Fruit fly (Drosophila melanogaster): ENCODE data around the gene HP1e.

The HP1e gene

DNA sequence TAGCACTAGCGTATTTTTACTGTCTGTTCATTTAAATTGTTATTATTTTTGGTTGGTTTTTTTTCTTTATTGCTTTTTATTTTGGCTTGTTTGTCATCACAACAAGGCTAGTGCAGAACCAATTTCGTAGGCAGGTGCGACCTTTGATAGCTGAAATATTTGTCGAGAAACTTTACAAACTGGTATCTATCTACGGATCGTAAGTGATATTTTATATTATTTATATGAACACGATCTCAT is 18.4 kb downstream of the HP1e start, which contains the start of gene drn:
Gene drn, plus strand, starts transcription at position 141 of the 240 bp plus-strand sequence.
- no peak for TF ChIP-seq CG9705 (GFP tag; optimal IDR thresholded peaks at IDR 0.05)
- no peak for TF ChIP-seq GATAd (GFP tag; optimal IDR thresholded peaks at IDR 0.05)
- no peak for TF ChIP-seq psq (GFP tag; optimal IDR thresholded peaks at IDR 0.05)
- TF ChIP-seq fru (GFP tag; optimal IDR thresholded peaks at IDR 0.05), result no peak
- no peak for TF ChIP-seq Vsx2 (GFP tag; optimal IDR thresholded peaks at IDR 0.05; ENCODE audit: partially characterized antibody)
- TF ChIP-seq Rel (GFP tag; optimal IDR thresholded peaks at IDR 0.05), result no peak
- TF ChIP-seq Rel (tag; optimal IDR thresholded peaks at IDR 0.05), result no peak
- no peak for TF ChIP-seq Dif (GFP tag; optimal IDR thresholded peaks at IDR 0.05; ENCODE audit: partially characterized antibody)
- no peak for TF ChIP-seq pan (optimal IDR thresholded peaks at IDR 0.05)
- no peak for TF ChIP-seq CrebA (GFP tag; optimal IDR thresholded peaks at IDR 0.05; ENCODE audit: borderline replicate concordance)
- no peak for TF ChIP-seq Hnf4 (GFP tag; optimal IDR thresholded peaks at IDR 0.05)
- no peak for TF ChIP-seq dsf (GFP tag; optimal IDR thresholded peaks at IDR 0.05; ENCODE audit: borderline replicate concordance)
- TF ChIP-seq Sp1 (GFP tag; optimal IDR thresholded peaks at IDR 0.05), result no peak
- TF ChIP-seq Abd-B (GFP tag; optimal IDR thresholded peaks at IDR 0.05), result no peak
- TF ChIP-seq Myc (optimal IDR thresholded peaks at IDR 0.05), result no peak
- TF ChIP-seq dl (GFP tag; optimal IDR thresholded peaks at IDR 0.05; ENCODE audit: insufficient read depth in 1 of 2, partially characterized antibody in 2 of 2), result no peak
- no peak for TF ChIP-seq Jra (GFP tag; optimal IDR thresholded peaks at IDR 0.05)
- TF ChIP-seq Dfd (GFP tag; optimal IDR thresholded peaks at IDR 0.05), result no peak

DNA sequence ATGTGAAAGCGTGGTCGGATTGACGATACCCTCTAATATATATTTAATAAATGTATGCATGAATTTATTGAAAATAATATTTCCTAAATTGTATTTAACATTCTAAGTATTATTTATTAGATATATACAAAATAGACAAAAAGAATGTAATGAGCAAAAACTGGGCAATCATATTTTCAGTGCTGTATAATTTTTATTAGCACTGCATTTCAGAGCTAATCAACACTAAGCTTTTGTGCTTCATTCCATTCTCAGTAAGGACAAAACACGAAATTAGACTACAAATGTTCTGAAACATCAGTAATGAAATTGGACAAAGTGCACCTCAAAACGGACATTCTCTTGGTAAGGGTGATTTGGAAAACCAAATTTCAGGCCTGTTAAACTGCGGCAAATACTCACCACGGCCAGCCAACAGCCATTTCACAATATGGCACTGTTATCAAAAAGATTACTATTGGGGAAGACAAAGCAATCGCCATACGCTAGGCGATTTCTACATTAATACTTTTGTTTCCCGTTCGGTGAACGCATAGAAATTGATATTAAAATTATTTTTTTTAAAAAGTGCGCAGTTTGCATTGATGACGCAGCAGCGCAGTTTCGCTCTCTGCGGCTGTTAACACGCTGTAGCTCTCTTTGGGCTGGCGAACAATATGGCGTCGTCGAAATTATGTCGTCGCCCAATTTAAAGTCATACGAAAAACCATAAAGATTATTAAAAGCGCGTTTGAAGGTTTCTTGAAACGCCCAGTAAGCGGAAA is 19.0 kb downstream of the HP1e start:
- TF ChIP-seq N (GFP tag; optimal IDR thresholded peaks at IDR 0.05), result no peak
- no peak for TF ChIP-seq Hr78 (GFP tag; optimal IDR thresholded peaks at IDR 0.05)
- TF ChIP-seq Dfd (GFP tag; optimal IDR thresholded peaks at IDR 0.05), result no peak
- TF ChIP-seq Sp1 (GFP tag; optimal IDR thresholded peaks at IDR 0.05), result peak; percentile 91
- peak; percentile 79 for TF ChIP-seq fru (GFP tag; optimal IDR thresholded peaks at IDR 0.05)
- TF ChIP-seq CrebA (GFP tag; optimal IDR thresholded peaks at IDR 0.05; ENCODE audit: borderline replicate concordance), result peak; percentile 45
- TF ChIP-seq lola (GFP tag; optimal IDR thresholded peaks at IDR 0.05), result no peak
- TF ChIP-seq brk (GFP tag; optimal IDR thresholded peaks at IDR 0.05), result no peak
- no peak for TF ChIP-seq Myc (optimal IDR thresholded peaks at IDR 0.05)
- TF ChIP-seq dsf (GFP tag; optimal IDR thresholded peaks at IDR 0.05; ENCODE audit: borderline replicate concordance), result no peak
- peak; percentile 31 for TF ChIP-seq pan (optimal IDR thresholded peaks at IDR 0.05)
- TF ChIP-seq OdsH (GFP tag; optimal IDR thresholded peaks at IDR 0.05), result peak; percentile 85
- no peak for TF ChIP-seq Dif (GFP tag; optimal IDR thresholded peaks at IDR 0.05; ENCODE audit: partially characterized antibody)
- TF ChIP-seq dl (GFP tag; optimal IDR thresholded peaks at IDR 0.05; ENCODE audit: insufficient read depth in 1 of 2, partially characterized antibody in 2 of 2), result no peak
- no peak for TF ChIP-seq CG32264 (GFP tag; optimal IDR thresholded peaks at IDR 0.05)
- peak; percentile 18 for TF ChIP-seq tai (GFP tag; optimal IDR thresholded peaks at IDR 0.05)
- no peak for TF ChIP-seq Jra (GFP tag; optimal IDR thresholded peaks at IDR 0.05)
- TF ChIP-seq psq (GFP tag; optimal IDR thresholded peaks at IDR 0.05), result peak; percentile 78
- TF ChIP-seq HLH106 (tag; optimal IDR thresholded peaks at IDR 0.05), result peak; percentile 91
- TF ChIP-seq ey (GFP tag; optimal IDR thresholded peaks at IDR 0.05), result peak; percentile 57
- no peak for TF ChIP-seq Abd-B (GFP tag; optimal IDR thresholded peaks at IDR 0.05)
- TF ChIP-seq Rel (GFP tag; optimal IDR thresholded peaks at IDR 0.05), result no peak
- TF ChIP-seq Rel (tag; optimal IDR thresholded peaks at IDR 0.05), result peak; percentile 66
- peak; percentile 60 for TF ChIP-seq Hnf4 (GFP tag; optimal IDR thresholded peaks at IDR 0.05)
- no peak for TF ChIP-seq jim (GFP tag; optimal IDR thresholded peaks at IDR 0.05)
- TF ChIP-seq GATAd (GFP tag; optimal IDR thresholded peaks at IDR 0.05), result no peak
- peak; percentile 35 to 89 for TF ChIP-seq foxo (GFP tag; optimal IDR thresholded peaks at IDR 0.05)
- no peak for TF ChIP-seq Vsx2 (GFP tag; optimal IDR thresholded peaks at IDR 0.05; ENCODE audit: partially characterized antibody)
- peak; percentile 71 for TF ChIP-seq br (GFP tag; optimal IDR thresholded peaks at IDR 0.05)
- TF ChIP-seq h (GFP tag; optimal IDR thresholded peaks at IDR 0.05), result peak; percentile 71
- TF ChIP-seq sv (GFP tag; optimal IDR thresholded peaks at IDR 0.05), result peak; percentile 73
- TF ChIP-seq usp (GFP tag; optimal IDR thresholded peaks at IDR 0.05), result no peak
- peak; percentile 35 for TF ChIP-seq Mio (GFP tag; optimal IDR thresholded peaks at IDR 0.05)
- no peak for TF ChIP-seq Hr83 (GFP tag; optimal IDR thresholded peaks at IDR 0.05; ENCODE audit: poor library complexity, severe bottlenecking)
- TF ChIP-seq CG9705 (GFP tag; optimal IDR thresholded peaks at IDR 0.05), result peak; percentile 75
- peak; percentile 87 for TF ChIP-seq rgr (GFP tag; optimal IDR thresholded peaks at IDR 0.05)
- no peak for TF ChIP-seq sage (GFP tag; optimal IDR thresholded peaks at IDR 0.05)
- peak; percentile 85 for TF ChIP-seq dmrt93B (GFP tag; optimal IDR thresholded peaks at IDR 0.05)
- peak; percentile 47 for TF ChIP-seq woc (GFP tag; optimal IDR thresholded peaks at IDR 0.05)
